Worm (Caenorhabditis elegans): ENCODE results near the gene K02F6.1.
"Not testable (repeated sequence)": the region's sequence is repeated elsewhere in the genome, so short reads cannot be mapped to it uniquely, and the experiment has no call there.

- not testable (repeated sequence) for TF ChIP-seq lin-13 (tag; optimal IDR thresholded peaks at IDR 0.05); lsy-2 (tag; optimal IDR thresholded peaks at IDR 0.05); ces-1 (GFP tag; optimal IDR thresholded peaks at IDR 0.05)
These were observed 16.7 kb downstream of the K02F6.1 start for ce11 chrII:2570384-2570964.

Measured in whole organism, mixed stage, embryonic.